Fruit fly (Drosophila melanogaster): ENCODE data around the gene CG15549.

Gene CG15549

DNA sequence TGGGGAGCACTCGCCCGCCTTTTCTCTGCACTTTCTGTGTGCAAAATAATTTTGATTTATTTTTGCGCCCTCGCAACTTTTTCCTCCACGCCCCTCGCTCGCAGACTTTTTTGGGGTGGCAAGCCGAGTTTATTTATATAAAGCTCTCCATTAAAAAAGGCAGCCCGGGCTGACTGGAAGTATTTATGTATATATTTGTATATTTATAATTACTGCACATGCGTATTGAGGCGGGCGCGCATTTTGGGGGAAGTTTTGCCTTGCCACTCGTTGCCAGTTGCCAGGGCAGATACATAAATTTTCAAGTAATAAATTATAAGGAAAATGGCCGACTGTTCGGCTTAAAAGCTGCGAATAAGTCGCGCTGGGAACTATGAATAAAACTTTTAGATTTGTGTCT, 7.7 kb downstream of the CG15549 start:
- peak; percentile 11 for TF ChIP-seq kay (GFP tag; ENCODE audit: borderline replicate concordance)
- TF ChIP-seq CG1620 (GFP tag; optimal IDR thresholded peaks at IDR 0.05): no peak

- TF ChIP-seq Crg-1 (GFP tag; optimal IDR thresholded peaks at IDR 0.05) (no peak), toe (GFP tag; optimal IDR thresholded peaks at IDR 0.05) (no peak), CG5204 (GFP tag; optimal IDR thresholded peaks at IDR 0.05) (no peak), Mnt (GFP tag; optimal IDR thresholded peaks at IDR 0.05) (no peak), cnc (optimal IDR thresholded peaks at IDR 0.05) (no peak), Clk (GFP tag; optimal IDR thresholded peaks at IDR 0.05) (no peak), Hr96 (GFP tag; optimal IDR thresholded peaks at IDR 0.05) (no peak), kay (GFP tag; ENCODE audit: borderline replicate concordance) (no peak), bab1 (GFP tag; optimal IDR thresholded peaks at IDR 0.05) (no peak), pad (GFP tag; optimal IDR thresholded peaks at IDR 0.05) (no peak)
These were observed 10.3 kb downstream of the CG15549 start for dm6 chr3R:30926033-30926432.

DNA sequence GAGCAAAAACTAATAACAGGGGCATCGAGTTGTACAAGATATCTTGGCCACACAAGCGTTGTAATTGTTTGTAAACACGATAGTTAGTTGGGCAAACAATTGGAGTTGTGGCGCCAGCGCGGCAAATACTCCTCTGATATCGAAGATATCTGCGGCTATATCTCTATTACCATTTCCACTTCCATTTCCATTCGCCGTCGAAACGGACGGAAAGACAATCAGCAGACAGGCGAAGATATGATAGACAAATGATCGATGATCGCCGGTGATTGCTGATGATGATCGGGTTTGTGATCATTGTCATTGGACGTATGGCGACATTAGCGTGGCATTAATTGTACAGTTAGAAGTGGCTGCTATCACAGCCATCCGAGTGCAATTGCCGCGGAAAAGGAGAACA, 10.9 kb downstream of the CG15549 start:
- TF ChIP-seq CG33017 (tag; optimal IDR thresholded peaks at IDR 0.05) (no peak), Crg-1 (GFP tag; optimal IDR thresholded peaks at IDR 0.05) (no peak), CG11617 (GFP tag; optimal IDR thresholded peaks at IDR 0.05) (no peak), CG1620 (GFP tag; optimal IDR thresholded peaks at IDR 0.05) (no peak), Clk (GFP tag; optimal IDR thresholded peaks at IDR 0.05) (no peak), tj (GFP tag; optimal IDR thresholded peaks at IDR 0.05) (no peak), pad (GFP tag; optimal IDR thresholded peaks at IDR 0.05) (no peak), CG7101 (tag; optimal IDR thresholded peaks at IDR 0.05) (no peak), bab1 (GFP tag; optimal IDR thresholded peaks at IDR 0.05) (no peak), Hr96 (GFP tag; optimal IDR thresholded peaks at IDR 0.05) (no peak), cic (GFP tag; optimal IDR thresholded peaks at IDR 0.05) (no peak), CG7045 (GFP tag; optimal IDR thresholded peaks at IDR 0.05) (no peak), CG12768 (GFP tag; optimal IDR thresholded peaks at IDR 0.05) (no peak), Mnt (GFP tag; optimal IDR thresholded peaks at IDR 0.05) (no peak), toe (GFP tag; optimal IDR thresholded peaks at IDR 0.05) (no peak), cnc (optimal IDR thresholded peaks at IDR 0.05) (no peak)

DNA sequence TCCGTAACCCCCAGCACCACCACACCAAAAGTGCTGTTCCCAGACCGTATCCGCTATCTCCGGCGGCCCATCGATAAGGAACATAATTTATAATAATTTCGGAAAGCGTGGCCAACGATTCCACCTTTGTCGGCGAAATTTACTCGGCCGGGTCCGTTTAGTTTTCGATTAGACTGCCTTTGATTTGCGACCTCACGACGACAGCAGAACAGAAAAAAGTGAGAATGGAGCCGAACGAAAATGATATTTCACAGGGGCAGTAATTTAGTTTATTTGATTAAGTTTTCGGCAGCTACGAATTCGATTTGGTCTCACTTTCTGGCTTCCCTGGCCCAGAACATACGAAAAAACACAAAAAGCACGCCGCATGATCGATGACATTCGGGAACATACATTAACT, 12.7 kb downstream of the CG15549 start:
- no peak for TF ChIP-seq Crg-1 (GFP tag; optimal IDR thresholded peaks at IDR 0.05)
- TF ChIP-seq CG5204 (GFP tag; optimal IDR thresholded peaks at IDR 0.05): no peak
- no peak for TF ChIP-seq bab1 (GFP tag; optimal IDR thresholded peaks at IDR 0.05)
- no peak for TF ChIP-seq CG12768 (GFP tag; optimal IDR thresholded peaks at IDR 0.05)
- no peak for TF ChIP-seq Clk (GFP tag; optimal IDR thresholded peaks at IDR 0.05)
- TF ChIP-seq ovo (GFP tag; optimal IDR thresholded peaks at IDR 0.05): no peak
- TF ChIP-seq Hr96 (GFP tag; optimal IDR thresholded peaks at IDR 0.05): no peak
- no peak for TF ChIP-seq CG7045 (GFP tag; optimal IDR thresholded peaks at IDR 0.05)
- no peak for TF ChIP-seq CG33017 (tag; optimal IDR thresholded peaks at IDR 0.05)
- TF ChIP-seq cnc (optimal IDR thresholded peaks at IDR 0.05): no peak
- TF ChIP-seq toe (GFP tag; optimal IDR thresholded peaks at IDR 0.05): no peak
- no peak for TF ChIP-seq CG7101 (tag; optimal IDR thresholded peaks at IDR 0.05)
- TF ChIP-seq CG14711 (tag; optimal IDR thresholded peaks at IDR 0.05): no peak
- no peak for TF ChIP-seq Mnt (GFP tag; optimal IDR thresholded peaks at IDR 0.05)
- TF ChIP-seq kay (GFP tag; ENCODE audit: borderline replicate concordance): no peak

DNA sequence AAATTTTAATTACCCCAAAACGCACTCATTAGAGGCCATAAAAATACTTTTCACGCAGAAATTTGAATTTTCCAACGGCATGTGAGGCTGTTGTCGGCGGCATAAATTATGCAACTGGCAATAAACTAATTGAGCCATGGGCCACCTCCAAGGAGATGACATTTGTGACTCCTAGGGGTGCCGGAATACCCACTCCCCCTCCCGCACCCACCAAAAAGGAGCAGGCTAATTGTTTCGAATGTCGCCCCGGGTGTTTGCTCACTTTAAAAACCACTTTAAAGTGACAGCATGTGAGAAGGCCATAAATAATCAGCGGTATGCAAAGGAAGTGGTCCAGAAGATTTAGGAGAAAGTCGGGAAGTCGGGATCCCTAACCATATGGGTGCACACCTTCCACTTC, 13.9 kb downstream of the CG15549 start:
- TF ChIP-seq kay (GFP tag; ENCODE audit: borderline replicate concordance) (no peak), ovo (GFP tag; optimal IDR thresholded peaks at IDR 0.05) (no peak), CG1620 (GFP tag; optimal IDR thresholded peaks at IDR 0.05) (no peak), Crg-1 (GFP tag; optimal IDR thresholded peaks at IDR 0.05) (no peak), CG7101 (tag; optimal IDR thresholded peaks at IDR 0.05) (no peak), cnc (optimal IDR thresholded peaks at IDR 0.05) (no peak)

- TF ChIP-seq tj (GFP tag; optimal IDR thresholded peaks at IDR 0.05) (no peak), CG7045 (GFP tag; optimal IDR thresholded peaks at IDR 0.05) (no peak), Clk (GFP tag; optimal IDR thresholded peaks at IDR 0.05) (no peak), kay (GFP tag; ENCODE audit: borderline replicate concordance) (no peak), Hr96 (GFP tag; optimal IDR thresholded peaks at IDR 0.05) (no peak)
These were observed 17.4 kb downstream of the CG15549 start for dm6 chr3R:30918872-30919271.

DNA sequence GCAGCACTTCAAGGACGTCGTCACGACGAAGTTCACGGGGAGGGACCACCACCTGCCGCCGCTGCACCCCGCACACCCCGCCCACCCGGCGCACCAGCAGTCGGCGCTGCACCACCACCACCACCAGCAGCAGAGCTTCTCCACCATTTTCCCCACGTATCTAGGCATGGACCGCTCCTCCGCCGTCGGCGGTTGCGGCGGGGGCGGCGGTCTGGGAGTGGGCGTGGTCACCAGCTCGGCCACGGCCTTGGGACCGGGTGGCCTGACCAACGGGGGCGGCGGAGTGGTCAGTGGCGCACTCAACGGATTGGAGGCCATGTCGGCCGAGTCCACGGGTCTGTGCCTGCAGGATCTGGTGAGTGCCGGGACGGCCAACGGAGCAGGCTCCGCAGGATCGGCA, 20.3 kb downstream of the CG15549 start:
- TF ChIP-seq CG5204 (GFP tag; optimal IDR thresholded peaks at IDR 0.05) (no peak), CG12768 (GFP tag; optimal IDR thresholded peaks at IDR 0.05) (no peak), Hr96 (GFP tag; optimal IDR thresholded peaks at IDR 0.05) (no peak), Mnt (GFP tag; optimal IDR thresholded peaks at IDR 0.05) (no peak), bab1 (GFP tag; optimal IDR thresholded peaks at IDR 0.05) (no peak), CG7045 (GFP tag; optimal IDR thresholded peaks at IDR 0.05) (no peak), CG7101 (tag; optimal IDR thresholded peaks at IDR 0.05) (no peak), toe (GFP tag; optimal IDR thresholded peaks at IDR 0.05) (no peak)

DNA sequence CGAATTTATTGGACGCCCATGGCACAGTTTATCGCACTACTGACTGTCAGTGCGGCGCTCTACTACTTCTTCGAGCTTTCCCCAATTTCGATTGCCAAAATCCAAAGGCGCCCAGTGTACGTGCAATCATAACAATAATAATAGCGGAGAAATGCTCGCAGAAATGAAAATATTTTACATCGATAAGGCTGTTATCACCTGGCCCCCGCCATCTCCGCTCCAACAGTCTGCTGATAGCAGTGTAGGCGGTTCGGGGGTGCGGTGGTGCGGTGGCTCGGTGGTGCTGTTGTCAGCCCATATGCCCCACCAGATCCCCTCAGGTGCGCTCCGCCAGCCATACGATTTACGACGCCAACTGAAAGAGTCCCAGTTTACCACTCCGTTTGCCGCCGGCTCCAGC, 21.1 kb downstream of the CG15549 start:
- TF ChIP-seq Hr96 (GFP tag; optimal IDR thresholded peaks at IDR 0.05) (peak; percentile 5), Clk (GFP tag; optimal IDR thresholded peaks at IDR 0.05) (peak; percentile 28), CG33017 (tag; optimal IDR thresholded peaks at IDR 0.05) (no peak), cnc (optimal IDR thresholded peaks at IDR 0.05) (no peak), tj (GFP tag; optimal IDR thresholded peaks at IDR 0.05) (peak; percentile 13), CG1620 (GFP tag; optimal IDR thresholded peaks at IDR 0.05) (no peak), CG14711 (tag; optimal IDR thresholded peaks at IDR 0.05) (no peak), CG12768 (GFP tag; optimal IDR thresholded peaks at IDR 0.05) (no peak), CG7101 (tag; optimal IDR thresholded peaks at IDR 0.05) (no peak), pad (GFP tag; optimal IDR thresholded peaks at IDR 0.05) (peak; percentile 14), toe (GFP tag; optimal IDR thresholded peaks at IDR 0.05) (no peak), CG11617 (GFP tag; optimal IDR thresholded peaks at IDR 0.05) (peak; percentile 28), CG5204 (GFP tag; optimal IDR thresholded peaks at IDR 0.05) (no peak), Mnt (GFP tag; optimal IDR thresholded peaks at IDR 0.05) (no peak), CG7045 (GFP tag; optimal IDR thresholded peaks at IDR 0.05) (no peak), kay (GFP tag; ENCODE audit: borderline replicate concordance) (no peak), ovo (GFP tag; optimal IDR thresholded peaks at IDR 0.05) (no peak), Crg-1 (GFP tag; optimal IDR thresholded peaks at IDR 0.05) (no peak)

Data from whole organism, adult.